Worm (Caenorhabditis elegans) whole organism, L4/young adult: ENCODE measurements around the gene M02H5.8.

Experiments
- W03F9.2 ChIP-seq: fragments of 150-350 bp; optimal IDR thresholded peaks from 2 replicates; lab custom pipeline; 2014; ENCODE audit warnings: missing biosample characterization, missing genetic modification characterization
- dao-5 ChIP-seq: sonication (generic microtip); optimal IDR thresholded peaks from 2 replicates; lab custom pipeline; 2016; ENCODE audit warnings: missing genotype, missing genetic modification characterization, moderate library complexity, missing compliant biosample characterization
- him-1 ChIP-seq: sonication (generic microtip); optimal IDR thresholded peaks from 2 replicates; lab custom pipeline; 2016; ENCODE audit warnings: missing genotype, missing genetic modification reagents, missing genetic modification characterization, missing compliant biosample characterization

- TF ChIP-seq W03F9.2 (tag; lab: Kevin White, UChicago) = no peak
- TF ChIP-seq dao-5 (tag; lab: Kevin White, UChicago) = no peak
- no peak for TF ChIP-seq him-1 (tag; lab: Kevin White, UChicago)
These were observed 28.0 kb downstream of the M02H5.8 start, which contains the start of gene nhr-55 for ce11 chrV:477664-478212.
